Fruit fly (Drosophila melanogaster) S2 (cell line): ENCODE measurements around the gene PIG-Wb.

ENCODE experiments used
- CG8478 ChIP-seq: fragments of >200 bp; optimal IDR thresholded peaks from 2 replicates; lab custom pipeline; 2018
- CTCF ChIP-seq, 2 experiments: fragments of >200 bp; optimal IDR thresholded peaks; 2 replicates each; lab custom pipeline; 2018

- TF ChIP-seq CG8478 (lab: Kevin White, UChicago), result no peak
- no peak for TF ChIP-seq CTCF (optimal IDR thresholded peaks at IDR 0.05; lab: Kevin White, UChicago)
Measured at dm6 chr3L:1771658-1772057, 33.8 kb upstream of the PIG-Wb start, which contains the start of gene Dhc62B.
